Fruit fly (Drosophila melanogaster): ENCODE data around the gene CG13843.

dm6 chr3R:22636567-22636889, 27.2 kb downstream of the CG13843 start:
- no peak for TF ChIP-seq spab (GFP tag; optimal IDR thresholded peaks at IDR 0.05)
- TF ChIP-seq CG31627 (GFP tag; optimal IDR thresholded peaks at IDR 0.05) = peak; percentile 30

Measured in whole organism, prepupa.